Fruit fly (Drosophila melanogaster) whole organism: ENCODE results near the gene CG15412.

Experiments
- CG8478 ChIP-seq: fragments of >200 bp; optimal IDR thresholded peaks from 2 replicates; lab custom pipeline; 2018; ENCODE audit warnings: inconsistent platforms
- Dll ChIP-seq: fragments of >200 bp; optimal IDR thresholded peaks from 2 replicates; lab custom pipeline; 2017
- EcR ChIP-seq, 2 experiments: fragments of >200 bp; optimal IDR thresholded peaks; 2 replicates each; lab custom pipeline; 2017; ENCODE audit warnings: missing biosample characterization in 2 of 2, missing genetic modification characterization in 2 of 2, missing genetic modification reagents in 2 of 2
- psq ChIP-seq: fragments of >200 bp; optimal IDR thresholded peaks from 2 replicates; lab custom pipeline; 2017

- no peak for TF ChIP-seq psq (lab: Kevin White, UChicago)
- TF ChIP-seq EcR (GFP tag; optimal IDR thresholded peaks at IDR 0.05; lab: Kevin White, UChicago): no peak
- no peak for TF ChIP-seq CG8478 (lab: Kevin White, UChicago)
- no peak for TF ChIP-seq Dll (lab: Kevin White, UChicago)
These were observed 19.3 kb downstream of the CG15412 start for dm6 chr2L:3356193-3356645.
